Worm (Caenorhabditis elegans): ENCODE results near the gene gid-8.

ce11 chrV:1491510-1491909 lies 24.0 kb downstream of the gid-8 start, which contains the start of gene C38C3.6:
- no peak for TF ChIP-seq zag-1 (tag; optimal IDR thresholded peaks at IDR 0.05)
- no peak for TF ChIP-seq nhr-11 (tag; optimal IDR thresholded peaks at IDR 0.05)
- no peak for TF ChIP-seq lsy-2 (tag; optimal IDR thresholded peaks at IDR 0.05)
- TF ChIP-seq dpl-1 (GFP tag; optimal IDR thresholded peaks at IDR 0.05) = no peak
- TF ChIP-seq pqm-1 (tag; optimal IDR thresholded peaks at IDR 0.05) = no peak
- TF ChIP-seq lin-35 (GFP tag; optimal IDR thresholded peaks at IDR 0.05) = no peak
- TF ChIP-seq unc-86 (tag; optimal IDR thresholded peaks at IDR 0.05) = no peak
- no peak for TF ChIP-seq fkh-10 (GFP tag; optimal IDR thresholded peaks at IDR 0.05)

Data from whole organism, L1 larva.